Fruit fly (Drosophila melanogaster) whole organism, embryonic: ENCODE measurements around the gene UQCR-6.4L.
A peak's percentile ranks its signal among the peaks of the same experiment; 100 is the strongest.

Experiments
- Atf3 ChIP-seq: fragments of 200-800 bp; sonication (Bioruptor generic); optimal IDR thresholded peaks from 3 replicates; lab custom pipeline; 2016; ENCODE audit warnings: missing biosample characterization, missing genetic modification characterization
- C15 ChIP-seq: fragments of 200-800 bp; sonication (Bioruptor generic); IDR thresholded peaks from 3 replicates; pipeline ENCODE4 v1.3.6; 2022; ENCODE audit warnings: missing biosample characterization, missing genetic modification characterization
- CG14667 ChIP-seq: fragments of 200-800 bp; sonication (Bioruptor generic); IDR thresholded peaks from 2 replicates; pipeline ENCODE4 v1.3.6; 2022; ENCODE audit warnings: missing biosample characterization, missing genetic modification characterization
- CG15073 ChIP-seq: fragments of 200-800 bp; sonication (Bioruptor generic); optimal IDR thresholded peaks from 2 replicates; lab custom pipeline; 2016; ENCODE audit warnings: missing biosample characterization, missing genetic modification characterization
- CG1647 ChIP-seq: fragments of 200-800 bp; sonication (Bioruptor generic); optimal IDR thresholded peaks from 3 replicates; lab custom pipeline; 2016; ENCODE audit warnings: missing biosample characterization, missing genetic modification characterization
- CG17359 ChIP-seq: fragments of 200-800 bp; sonication (Bioruptor generic); optimal IDR thresholded peaks from 3 replicates; lab custom pipeline; 2018; ENCODE audit warnings: missing biosample characterization, mild to moderate bottlenecking, missing genetic modification characterization, moderate library complexity
- CG18476 ChIP-seq: fragments of 200-800 bp; sonication (Bioruptor generic); optimal IDR thresholded peaks from 2 replicates; lab custom pipeline; 2016; ENCODE audit warnings: missing biosample characterization, mild to moderate bottlenecking, missing genetic modification characterization
- CG32532 ChIP-seq: fragments of 200-800 bp; sonication (Bioruptor generic); IDR thresholded peaks from 2 replicates; pipeline ENCODE4 v1.3.6; 2022; ENCODE audit warnings: missing biosample characterization, missing genetic modification characterization
- CG32767 ChIP-seq: fragments of 200-800 bp; sonication (Bioruptor generic); IDR thresholded peaks from 2 replicates; pipeline ENCODE4 v1.3.6; 2022; ENCODE audit warnings: missing biosample characterization, missing genetic modification characterization
- CG3407 ChIP-seq: fragments of 200-800 bp; sonication (Bioruptor generic); optimal IDR thresholded peaks from 2 replicates; lab custom pipeline; 2018; ENCODE audit warnings: missing biosample characterization, mild to moderate bottlenecking, missing genetic modification characterization
- CG4404 ChIP-seq: fragments of 200-800 bp; sonication (Bioruptor generic); IDR thresholded peaks from 2 replicates; pipeline ENCODE4 v1.3.6; 2022; ENCODE audit warnings: missing biosample characterization, missing genetic modification characterization
- CG4707 ChIP-seq: fragments of 200-800 bp; sonication (Bioruptor generic); optimal IDR thresholded peaks from 2 replicates; lab custom pipeline; 2018; ENCODE audit warnings: missing biosample characterization, mild to moderate bottlenecking, missing genetic modification characterization, moderate library complexity
- CG5180 ChIP-seq: fragments of 200-800 bp; sonication (Bioruptor generic); optimal IDR thresholded peaks from 3 replicates; lab custom pipeline; 2017; ENCODE audit warnings: missing biosample characterization, missing genetic modification characterization, mild to moderate bottlenecking, moderate library complexity, missing genetic modification reagents
- CG6175 ChIP-seq: fragments of 200-800 bp; sonication (Bioruptor generic); IDR thresholded peaks from 3 replicates; pipeline ENCODE4 v1.3.6; 2022; ENCODE audit warnings: missing biosample characterization, missing genetic modification characterization
- CG6254 ChIP-seq: fragments of 200-800 bp; sonication (Bioruptor generic); optimal IDR thresholded peaks from 3 replicates; lab custom pipeline; 2017; ENCODE audit warnings: mild to moderate bottlenecking, missing biosample characterization, missing genetic modification reagents, missing genetic modification characterization
- CG8089 ChIP-seq: fragments of 200-800 bp; sonication (Bioruptor generic); optimal IDR thresholded peaks from 3 replicates; lab custom pipeline; 2016; ENCODE audit warnings: missing biosample characterization, missing genetic modification characterization
- CG8944 ChIP-seq: fragments of 200-800 bp; sonication (Bioruptor generic); optimal IDR thresholded peaks from 3 replicates; lab custom pipeline; 2016; ENCODE audit warnings: missing biosample characterization, missing genetic modification characterization
- CG9797 ChIP-seq: fragments of 200-800 bp; sonication (Bioruptor generic); optimal IDR thresholded peaks from 3 replicates; lab custom pipeline; 2018; ENCODE audit warnings: missing biosample characterization, mild to moderate bottlenecking, missing genetic modification characterization
- Dek ChIP-seq: fragments of 200-800 bp; sonication (Bioruptor generic); optimal IDR thresholded peaks from 3 replicates; lab custom pipeline; 2019; ENCODE audit warnings: missing biosample characterization, mild to moderate bottlenecking, missing genetic modification characterization, moderate library complexity
- Dip3 ChIP-seq: fragments of 200-800 bp; sonication (Bioruptor generic); optimal IDR thresholded peaks from 3 replicates; lab custom pipeline; 2016; ENCODE audit warnings: missing biosample characterization, missing genetic modification characterization
- Eip74EF ChIP-seq, 2 experiments: fragments of 200-800 bp in 1 of 2; fragments of >200 bp in 1 of 2; sonication (Bioruptor generic) in 1 of 2; optimal IDR thresholded peaks; 2 replicates each; lab custom pipeline; 2017 to 2019; ENCODE audit warnings: missing biosample characterization in 2 of 2, missing genetic modification characterization in 2 of 2, mild to moderate bottlenecking in 1 of 2, moderate library complexity in 1 of 2
- H2.0 ChIP-seq: fragments of 200-800 bp; sonication (Bioruptor generic); IDR thresholded peaks from 2 replicates; pipeline ENCODE4 v1.3.6; 2022; ENCODE audit warnings: missing biosample characterization, missing genetic modification characterization
- HLH54F ChIP-seq: fragments of 200-800 bp; sonication (Bioruptor generic); optimal IDR thresholded peaks from 3 replicates; lab custom pipeline; 2016; ENCODE audit warnings: missing biosample characterization, missing genetic modification characterization
- Hand ChIP-seq: fragments of 200-800 bp; sonication (Bioruptor generic); optimal IDR thresholded peaks from 2 replicates; lab custom pipeline; 2017; ENCODE audit warnings: mild to moderate bottlenecking, missing biosample characterization, missing genetic modification reagents, missing genetic modification characterization
- HmgZ ChIP-seq: fragments of 200-800 bp; sonication (Bioruptor generic); optimal IDR thresholded peaks from 2 replicates; lab custom pipeline; 2018; ENCODE audit warnings: missing biosample characterization, mild to moderate bottlenecking, missing genetic modification characterization
- Med ChIP-seq: fragments of 200-800 bp; sonication (Bioruptor generic); peaks from one replicate; lab custom pipeline; 2016; ENCODE audit warnings: missing biosample characterization, missing genetic modification characterization, mild to moderate bottlenecking, inconsistent platforms, moderate library complexity
- NC2α ChIP-seq: fragments of 200-800 bp; sonication (Bioruptor generic); optimal IDR thresholded peaks from 2 replicates; lab custom pipeline; 2016; ENCODE audit warnings: missing biosample characterization, missing genetic modification characterization
- Neu2 ChIP-seq: fragments of 200-800 bp; sonication (Bioruptor generic); optimal IDR thresholded peaks from 3 replicates; lab custom pipeline; 2016; ENCODE audit warnings: missing biosample characterization, missing genetic modification characterization, borderline replicate concordance
- Nf-YB ChIP-seq: fragments of 200-800 bp; sonication (Bioruptor generic); optimal IDR thresholded peaks from 3 replicates; lab custom pipeline; 2019; ENCODE audit warnings: missing biosample characterization, mild to moderate bottlenecking, missing genetic modification characterization, moderate library complexity
- Pdp1 ChIP-seq, 2 experiments: fragments of 200-800 bp; sonication (Bioruptor generic); optimal IDR thresholded peaks; 3 replicates each; lab custom pipeline; 2016; ENCODE audit warnings: missing biosample characterization in 2 of 2, missing genetic modification characterization in 2 of 2, mild to moderate bottlenecking in 1 of 2, moderate library complexity in 1 of 2
- Ravus ChIP-seq: fragments of 200-800 bp; sonication (Bioruptor generic); IDR thresholded peaks from 2 replicates; pipeline ENCODE4 v1.3.6; 2022; ENCODE audit warnings: missing biosample characterization, missing genetic modification characterization
- Rfx ChIP-seq: fragments of 200-800 bp; sonication (Bioruptor generic); IDR thresholded peaks from 2 replicates; pipeline ENCODE4 v1.3.6; 2022; ENCODE audit warnings: missing biosample characterization, missing genetic modification characterization
- Ssrp ChIP-seq: fragments of 200-800 bp; sonication (Bioruptor generic); optimal IDR thresholded peaks from 2 replicates; lab custom pipeline; 2018; ENCODE audit warnings: missing biosample characterization, mild to moderate bottlenecking, missing genetic modification characterization, moderate library complexity
- Xbp1 ChIP-seq: fragments of 200-800 bp; sonication (Bioruptor generic); optimal IDR thresholded peaks from 3 replicates; lab custom pipeline; 2016; ENCODE audit warnings: missing biosample characterization, mild to moderate bottlenecking, missing genetic modification characterization
- abd-A ChIP-seq: fragments of 200-800 bp; sonication (Bioruptor generic); optimal IDR thresholded peaks from 3 replicates; lab custom pipeline; 2019; ENCODE audit warnings: missing biosample characterization, mild to moderate bottlenecking, missing genetic modification characterization, moderate library complexity
- az2 ChIP-seq: fragments of 200-800 bp; sonication (Bioruptor generic); optimal IDR thresholded peaks from 3 replicates; lab custom pipeline; 2016; ENCODE audit warnings: missing biosample characterization, missing genetic modification characterization
- bcd ChIP-seq: fragments of 200-800 bp; sonication (Bioruptor generic); optimal IDR thresholded peaks from 2 replicates; lab custom pipeline; 2017; ENCODE audit warnings: missing biosample characterization, mild to moderate bottlenecking, missing genetic modification characterization
- bowl ChIP-seq: fragments of 200-800 bp; sonication (Bioruptor generic); IDR thresholded peaks from 2 replicates; pipeline ENCODE4 v1.3.6; 2022; ENCODE audit warnings: missing biosample characterization, missing genetic modification characterization
- cad ChIP-seq: fragments of >200 bp; optimal IDR thresholded peaks from 2 replicates; lab custom pipeline; 2017; ENCODE audit warnings: missing biosample characterization, missing genetic modification characterization
- ci ChIP-seq: fragments of 200-800 bp; sonication (Bioruptor generic); IDR thresholded peaks from 3 replicates; pipeline ENCODE4 v1.3.6; 2022; ENCODE audit warnings: missing biosample characterization, missing genetic modification characterization
- dimm ChIP-seq: fragments of 200-800 bp; sonication (Bioruptor generic); IDR thresholded peaks from 2 replicates; pipeline ENCODE4 v1.3.6; 2022; ENCODE audit warnings: missing biosample characterization, missing genetic modification characterization
- ewg ChIP-seq: fragments of 200-800 bp; sonication (Bioruptor generic); optimal IDR thresholded peaks from 3 replicates; lab custom pipeline; 2017; ENCODE audit warnings: mild to moderate bottlenecking, missing biosample characterization, missing genetic modification reagents, missing genetic modification characterization
- gt ChIP-seq: fragments of 200-800 bp; sonication (Bioruptor generic); IDR thresholded peaks from 2 replicates; pipeline ENCODE4 v1.3.6; 2022; ENCODE audit warnings: missing biosample characterization, missing genetic modification characterization
- ham ChIP-seq: fragments of 200-800 bp; sonication (Bioruptor generic); IDR thresholded peaks from 2 replicates; pipeline ENCODE4 v1.3.6; 2022; ENCODE audit warnings: missing biosample characterization, missing genetic modification characterization
- her ChIP-seq: fragments of 200-800 bp; sonication (Bioruptor generic); optimal IDR thresholded peaks from 2 replicates; lab custom pipeline; 2016; ENCODE audit warnings: missing biosample characterization, missing genetic modification characterization
- ind ChIP-seq: fragments of 200-800 bp; sonication (Bioruptor generic); optimal IDR thresholded peaks from 3 replicates; lab custom pipeline; 2016; ENCODE audit warnings: missing biosample characterization, missing genetic modification characterization
- kni ChIP-seq: fragments of 200-800 bp; sonication (Bioruptor generic); optimal IDR thresholded peaks from 3 replicates; lab custom pipeline; 2017; ENCODE audit warnings: mild to moderate bottlenecking, missing biosample characterization, missing genetic modification reagents, missing genetic modification characterization
- lmd ChIP-seq: fragments of 200-800 bp; sonication (Bioruptor generic); IDR thresholded peaks from 2 replicates; pipeline ENCODE4 v1.3.6; 2022; ENCODE audit warnings: missing biosample characterization, missing genetic modification characterization
- mam ChIP-seq: fragments of 200-800 bp; sonication (Bioruptor generic); optimal IDR thresholded peaks from 3 replicates; lab custom pipeline; 2016; ENCODE audit warnings: missing biosample characterization, missing genetic modification characterization
- tx ChIP-seq: fragments of 200-800 bp; sonication (Bioruptor generic); optimal IDR thresholded peaks from 2 replicates; lab custom pipeline; 2016; ENCODE audit warnings: missing biosample characterization, missing genetic modification characterization
- vfl ChIP-seq: fragments of 200-800 bp; sonication (Bioruptor generic); optimal IDR thresholded peaks from 2 replicates; lab custom pipeline; 2016; ENCODE audit warnings: missing biosample characterization, missing genetic modification characterization

Gene UQCR-6.4L

DNA sequence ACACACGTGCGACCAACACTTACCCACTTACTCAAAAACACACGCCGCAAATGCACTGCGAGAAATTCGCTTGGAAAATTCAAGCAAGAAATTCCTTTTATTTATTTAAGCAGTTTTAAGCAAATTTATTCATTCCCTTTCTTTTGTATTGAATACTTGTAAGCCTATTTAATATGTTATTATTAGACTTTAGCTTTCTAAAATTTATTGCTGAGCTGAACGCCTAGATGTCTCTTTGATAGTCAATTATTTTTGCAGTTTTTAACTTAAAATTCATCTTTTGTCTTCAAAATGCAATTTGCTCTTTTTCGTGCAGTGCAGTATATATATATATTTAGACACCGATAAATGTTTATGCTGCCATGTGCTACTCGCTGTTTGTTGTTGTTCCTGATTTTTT lies 32.6 kb upstream of the UQCR-6.4L start (continued):
- peak; percentile 55; the same call in 1 of the 2 replicates for TF ChIP-seq CG32532 (GFP tag; lab: Robert Waterston, UW)
- no peak for TF ChIP-seq ham (GFP tag; lab: Robert Waterston, UW)
- TF ChIP-seq CG32767 (GFP tag; lab: Robert Waterston, UW), result peak; percentile 51; the same call in 1 of the 2 replicates
- peak; percentile 56; the same call in 1 of the 2 replicates for TF ChIP-seq CG14667 (GFP tag; lab: Robert Waterston, UW)
- peak; percentile 57 for TF ChIP-seq HmgZ (tag; lab: Kevin White, UChicago)
- peak; percentile 58 for TF ChIP-seq tx (GFP tag; lab: Kevin White, UChicago)
- peak; percentile 81 for TF ChIP-seq lmd (GFP tag; lab: Robert Waterston, UW)
- peak; percentile 56; the same call in 1 of the 3 replicates for TF ChIP-seq ci
- peak; percentile 76 for TF ChIP-seq ind (GFP tag; lab: Kevin White, UChicago)
- TF ChIP-seq Ssrp (tag; lab: Kevin White, UChicago), result peak; percentile 87
- TF ChIP-seq CG3407 (GFP tag; lab: Kevin White, UChicago), result peak; percentile 73
- peak; percentile 82 for TF ChIP-seq Xbp1 (GFP tag; lab: Kevin White, UChicago)
- peak; percentile 73 for TF ChIP-seq Hand (GFP tag; lab: Kevin White, UChicago)
- no peak for TF ChIP-seq NC2α (GFP tag; lab: Kevin White, UChicago)
- TF ChIP-seq CG15073, result peak; percentile 37
- TF ChIP-seq C15 (GFP tag; lab: Robert Waterston, UW), result 0 out of 3 replicates have a peak, but pooled peaks have one; percentile 45
- peak; percentile 26 for TF ChIP-seq CG4707 (GFP tag; lab: Kevin White, UChicago)
- TF ChIP-seq H2.0 (GFP tag; lab: Robert Waterston, UW), result peak; percentile 61
- TF ChIP-seq Dip3 (GFP tag; lab: Kevin White, UChicago), result peak; percentile 57
- peak; percentile 56 for TF ChIP-seq mam (GFP tag; lab: Kevin White, UChicago)
- TF ChIP-seq CG1647, result peak; percentile 57
- TF ChIP-seq Pdp1 (GFP tag; optimal IDR thresholded peaks at IDR 0.05; lab: Kevin White, UChicago), result peak in 1 of 2 experiments; percentile 67
- TF ChIP-seq CG8944 (GFP tag; lab: Kevin White, UChicago), result peak; percentile 71
- peak; percentile 39 for TF ChIP-seq kni (GFP tag; lab: Kevin White, UChicago)
- TF ChIP-seq Atf3 (GFP tag; lab: Kevin White, UChicago), result peak; percentile 58
- TF ChIP-seq abd-A (tag; lab: Kevin White, UChicago), result peak; percentile 37
- TF ChIP-seq bowl (GFP tag; lab: Robert Waterston, UW), result no peak
- TF ChIP-seq her, result peak; percentile 27
- 0 out of 2 replicates have a peak, but pooled peaks have one; percentile 7 for TF ChIP-seq dimm
- TF ChIP-seq Rfx, result peak; percentile 76
- peak; percentile 72 for TF ChIP-seq ewg (GFP tag; lab: Kevin White, UChicago)
- TF ChIP-seq Nf-YB (GFP tag; lab: Kevin White, UChicago), result peak; percentile 64
- TF ChIP-seq Ravus (GFP tag; lab: Robert Waterston, UW), result peak; percentile 23
- no peak for TF ChIP-seq CG9797 (GFP tag; lab: Kevin White, UChicago)
- TF ChIP-seq az2, result peak; percentile 81
- no peak for TF ChIP-seq gt (GFP tag; lab: Robert Waterston, UW)
- peak; percentile 54 for TF ChIP-seq vfl (GFP tag; lab: Kevin White, UChicago)
- peak; percentile 51 for TF ChIP-seq HLH54F (GFP tag; lab: Kevin White, UChicago)
- TF ChIP-seq cad, result no peak
- TF ChIP-seq Eip74EF (GFP tag; optimal IDR thresholded peaks at IDR 0.05; lab: Kevin White, UChicago), result peak in 1 of 2 experiments; percentile 75
- peak; percentile 81 for TF ChIP-seq CG18476 (GFP tag; lab: Kevin White, UChicago)
- peak; percentile 80 for TF ChIP-seq CG17359 (tag; lab: Kevin White, UChicago)
- TF ChIP-seq CG6254 (GFP tag; lab: Kevin White, UChicago), result peak; percentile 57
- peak; percentile 89 for TF ChIP-seq Med (GFP tag; lab: Kevin White, UChicago)
- TF ChIP-seq Neu2 (GFP tag; lab: Kevin White, UChicago), result no peak
- peak; percentile 41; the same call in 1 of the 2 replicates for TF ChIP-seq CG4404 (GFP tag; lab: Robert Waterston, UW)
- peak; percentile 63 for TF ChIP-seq CG8089 (GFP tag; lab: Kevin White, UChicago)
- TF ChIP-seq CG6175 (GFP tag; lab: Robert Waterston, UW), result 0 out of 3 replicates have a peak, but pooled peaks have one; percentile 34
- peak; percentile 87 for TF ChIP-seq bcd (GFP tag; lab: Kevin White, UChicago)
- TF ChIP-seq Dek (tag; lab: Kevin White, UChicago), result peak; percentile 68
- peak; percentile 68 for TF ChIP-seq CG5180 (GFP tag; lab: Kevin White, UChicago)
